Worm (Caenorhabditis elegans): ENCODE results near the gene C26E6.12.

The C26E6.12 gene

ce11 chrIII:4962886-4963285 is 30.8 kb upstream of the C26E6.12 start, which contains the start of gene C27F2.9 (continued):
- TF ChIP-seq C34B4.2 (tag; optimal IDR thresholded peaks at IDR 0.05) (peak; percentile 36), irx-1 (tag; optimal IDR thresholded peaks at IDR 0.05) (peak; percentile 90), hpl-2 (GFP tag; optimal IDR thresholded peaks at IDR 0.05) (no peak), nhr-28 (tag; optimal IDR thresholded peaks at IDR 0.05) (no peak), C04F5.9 (tag; optimal IDR thresholded peaks at IDR 0.05) (peak; percentile 87), sup-37 (GFP tag; optimal IDR thresholded peaks at IDR 0.05) (peak; percentile 81), unc-62 (GFP tag; optimal IDR thresholded peaks at IDR 0.05) (no peak), dpl-1 (GFP tag; optimal IDR thresholded peaks at IDR 0.05) (peak; percentile 99 to 100 (median 99)), lir-3 (tag; optimal IDR thresholded peaks at IDR 0.05; ENCODE audit: poor library complexity) (peak; percentile 77), hlh-17 (GFP tag; optimal IDR thresholded peaks at IDR 0.05; ENCODE audit: borderline replicate concordance) (no peak), aha-1 (tag; optimal IDR thresholded peaks at IDR 0.05) (peak; percentile 56), dsc-1 (tag; optimal IDR thresholded peaks at IDR 0.05) (peak; percentile 94), fkh-10 (GFP tag; optimal IDR thresholded peaks at IDR 0.05) (peak; percentile 73), blmp-1 (tag; optimal IDR thresholded peaks at IDR 0.05) (peak; percentile 71), elt-2 (tag; optimal IDR thresholded peaks at IDR 0.05) (peak; percentile 74), fkh-4 (tag; optimal IDR thresholded peaks at IDR 0.05; ENCODE audit: borderline replicate concordance) (peak; percentile 44), mef-2 (tag; optimal IDR thresholded peaks at IDR 0.05) (peak; percentile 5), ces-1 (GFP tag; optimal IDR thresholded peaks at IDR 0.05) (no peak), nhr-77 (tag; optimal IDR thresholded peaks at IDR 0.05) (peak; percentile 72), nhr-76 (tag; optimal IDR thresholded peaks at IDR 0.05) (no peak), zag-1 (tag; optimal IDR thresholded peaks at IDR 0.05) (peak; percentile 18), nhr-85 (tag) (peak; percentile 93), aly-2 (tag; optimal IDR thresholded peaks at IDR 0.05) (peak; percentile 85), C16A3.4 (tag; optimal IDR thresholded peaks at IDR 0.05) (peak; percentile 92), nhr-20 (tag; optimal IDR thresholded peaks at IDR 0.05) (peak; percentile 91), F16B12.6 (tag; optimal IDR thresholded peaks at IDR 0.05) (peak; percentile 75), ceh-90 (tag; optimal IDR thresholded peaks at IDR 0.05) (peak; percentile 63), Y116A8C.19 (tag; optimal IDR thresholded peaks at IDR 0.05; ENCODE audit: borderline replicate concordance) (no peak), lin-13 (GFP tag; optimal IDR thresholded peaks at IDR 0.05) (peak; percentile 71), skn-1 (tag; optimal IDR thresholded peaks at IDR 0.05) (peak; percentile 91), egl-27 (tag; optimal IDR thresholded peaks at IDR 0.05) (no peak), unc-86 (tag; optimal IDR thresholded peaks at IDR 0.05) (peak; percentile 89), nhr-90 (tag; optimal IDR thresholded peaks at IDR 0.05; ENCODE audit: poor library complexity) (peak; percentile 94), lin-39 (tag; optimal IDR thresholded peaks at IDR 0.05) (peak; percentile 86), nhr-84 (tag; optimal IDR thresholded peaks at IDR 0.05) (no peak), nhr-71 (tag; optimal IDR thresholded peaks at IDR 0.05) (peak; percentile 95), unc-130 (tag; optimal IDR thresholded peaks at IDR 0.05) (peak; percentile 81)

- TF ChIP-seq ceh-82 (tag; optimal IDR thresholded peaks at IDR 0.05) (no peak), aha-1 (tag; optimal IDR thresholded peaks at IDR 0.05) (no peak), irx-1 (tag; optimal IDR thresholded peaks at IDR 0.05) (no peak), vab-15 (tag; optimal IDR thresholded peaks at IDR 0.05) (no peak), pqm-1 (tag; optimal IDR thresholded peaks at IDR 0.05) (no peak), ceh-63 (GFP tag; optimal IDR thresholded peaks at IDR 0.05) (no peak), lsy-2 (tag; optimal IDR thresholded peaks at IDR 0.05) (no peak), unc-130 (tag; optimal IDR thresholded peaks at IDR 0.05) (no peak), rnt-1 (tag; optimal IDR thresholded peaks at IDR 0.05) (no peak), egl-13 (tag; optimal IDR thresholded peaks at IDR 0.05) (no peak), lin-13 (GFP tag; optimal IDR thresholded peaks at IDR 0.05) (no peak), ceh-8 (GFP tag; optimal IDR thresholded peaks at IDR 0.05) (no peak), hpl-2 (GFP tag; optimal IDR thresholded peaks at IDR 0.05) (no peak), mdl-1 (tag; optimal IDR thresholded peaks at IDR 0.05) (no peak), xbp-1 (tag; optimal IDR thresholded peaks at IDR 0.05) (no peak)
Observed at ce11 chrIII:4962393-4962792, 30.3 kb upstream of the C26E6.12 start, which contains the start of gene vps-22. Gene vps-22, minus strand, starts transcription at chrIII:4962493.

Data from whole organism, L1 larva.